Worm (Caenorhabditis elegans) whole organism, mixed stage, embryonic: ENCODE measurements around the gene toh-1.

ENCODE experiments used
- elt-1 ChIP-seq: sonication (generic microtip); optimal IDR thresholded peaks from 2 replicates; lab custom pipeline; 2017; ENCODE audit warnings: missing genetic modification characterization, mild to moderate bottlenecking, missing compliant biosample characterization, antibody characterized with exemption, moderate library complexity, borderline replicate concordance; ENCODE audit not compliant: insufficient read depth
- ham-2 ChIP-seq: fragments of 200-800 bp; sonication (Bioruptor generic); optimal IDR thresholded peaks from 2 replicates; lab custom pipeline; 2018; ENCODE audit warnings: mild to moderate bottlenecking, missing genetic modification characterization, missing compliant biosample characterization
- lin-13 ChIP-seq: fragments of 150-350 bp; optimal IDR thresholded peaks from 2 replicates; lab custom pipeline; 2014; ENCODE audit warnings: missing biosample characterization, missing genetic modification characterization
- nhr-12 ChIP-seq: fragments of 150-350 bp; optimal IDR thresholded peaks from 2 replicates; lab custom pipeline; 2014; ENCODE audit warnings: missing biosample characterization, missing genetic modification characterization
- nhr-2 ChIP-seq: fragments of 150-350 bp; optimal IDR thresholded peaks from 2 replicates; lab custom pipeline; 2014; ENCODE audit warnings: missing biosample characterization, missing genetic modification characterization
- nhr-237 ChIP-seq: fragments of 150-350 bp; optimal IDR thresholded peaks from 2 replicates; lab custom pipeline; 2014; ENCODE audit warnings: missing biosample characterization, missing genetic modification characterization
- sem-2 ChIP-seq: fragments of 200-800 bp; sonication (Bioruptor generic); optimal IDR thresholded peaks from 2 replicates; lab custom pipeline; 2018; ENCODE audit warnings: mild to moderate bottlenecking, missing genetic modification characterization, missing compliant biosample characterization
- unc-120 ChIP-seq: sonication (generic microtip); optimal IDR thresholded peaks from 2 replicates; lab custom pipeline; 2017; ENCODE audit warnings: missing genetic modification characterization, missing compliant biosample characterization; ENCODE audit not compliant: poor library complexity, severe bottlenecking
- unc-39 ChIP-seq: fragments of 150-350 bp; optimal IDR thresholded peaks from 2 replicates; lab custom pipeline; 2014; ENCODE audit warnings: missing biosample characterization, missing genetic modification characterization
- unc-62 ChIP-seq: fragments of 150-350 bp; optimal IDR thresholded peaks from 2 replicates; lab custom pipeline; 2014; ENCODE audit warnings: missing biosample characterization, missing genetic modification reagents, missing genetic modification characterization
- ztf-11 ChIP-seq: fragments of 150-350 bp; optimal IDR thresholded peaks from 2 replicates; lab custom pipeline; 2014; ENCODE audit warnings: missing biosample characterization, missing genetic modification characterization

ce11 chrIII:3781827-3782226, 27.0 kb downstream of the toh-1 start:
- TF ChIP-seq ztf-11 (tag; lab: Kevin White, UChicago) (no peak), unc-62 (peak; percentile 52), ham-2 (GFP tag; lab: Kevin White, UChicago) (no peak), sem-2 (GFP tag; lab: Kevin White, UChicago) (no peak), nhr-237 (tag; lab: Kevin White, UChicago) (no peak), unc-39 (tag; lab: Kevin White, UChicago) (no peak), elt-1 (tag; lab: Kevin White, UChicago) (no peak), nhr-2 (tag; lab: Kevin White, UChicago) (no peak), nhr-12 (tag; lab: Kevin White, UChicago) (no peak), lin-13 (tag; lab: Kevin White, UChicago) (no peak), unc-120 (tag; lab: Kevin White, UChicago) (no peak)
